Fruit fly (Drosophila melanogaster) whole organism, pupa: ENCODE data around the gene CG7131.
A peak's percentile ranks its signal among the peaks of the same experiment; 100 is the strongest.

Experiments used
- CG10348 ChIP-seq: fragments of 200-800 bp; sonication (Bioruptor generic); IDR thresholded peaks from 2 replicates; pipeline ENCODE4 v1.3.6; 2022; ENCODE audit warnings: missing biosample characterization, missing genetic modification characterization
- CG12605 ChIP-seq: fragments of 200-800 bp; sonication (Bioruptor generic); IDR thresholded peaks from 2 replicates; pipeline ENCODE4 v1.3.6; 2022; ENCODE audit warnings: missing biosample characterization, missing genetic modification characterization
- CG13204 ChIP-seq: fragments of 200-800 bp; sonication (Bioruptor generic); optimal IDR thresholded peaks from 2 replicates; lab custom pipeline; 2018; ENCODE audit warnings: missing biosample characterization, mild to moderate bottlenecking, missing genetic modification characterization, moderate library complexity
- CG14655 ChIP-seq: fragments of 200-800 bp; sonication (Bioruptor generic); optimal IDR thresholded peaks from 3 replicates; lab custom pipeline; 2017; ENCODE audit warnings: mild to moderate bottlenecking, missing biosample characterization, missing genetic modification reagents, missing genetic modification characterization
- CG15710 ChIP-seq: fragments of 200-800 bp; sonication (Bioruptor generic); optimal IDR thresholded peaks from 2 replicates; lab custom pipeline; 2018; ENCODE audit warnings: missing biosample characterization, mild to moderate bottlenecking, missing genetic modification characterization, moderate library complexity
- CG17806 ChIP-seq: fragments of 200-800 bp; sonication (Bioruptor generic); optimal IDR thresholded peaks from 2 replicates; lab custom pipeline; 2018; ENCODE audit warnings: missing biosample characterization, mild to moderate bottlenecking, missing genetic modification characterization, moderate library complexity
- CG32121 ChIP-seq: fragments of 200-800 bp; sonication (Bioruptor generic); IDR thresholded peaks from 2 replicates; pipeline ENCODE4 v1.3.6; 2022; ENCODE audit warnings: missing biosample characterization, missing genetic modification characterization
- CG34367 ChIP-seq: fragments of 200-800 bp; sonication (Bioruptor generic); optimal IDR thresholded peaks from 2 replicates; lab custom pipeline; 2018; ENCODE audit warnings: missing biosample characterization, mild to moderate bottlenecking, missing genetic modification characterization
- CG4496 ChIP-seq: fragments of 200-800 bp; sonication (Bioruptor generic); IDR thresholded peaks from 3 replicates; pipeline ENCODE4 v1.3.6; 2022; ENCODE audit warnings: missing biosample characterization, missing genetic modification characterization
- CG8159 ChIP-seq: fragments of 200-800 bp; sonication (Bioruptor generic); optimal IDR thresholded peaks from 3 replicates; lab custom pipeline; 2018; ENCODE audit warnings: missing biosample characterization, mild to moderate bottlenecking, missing genetic modification characterization, moderate library complexity
- CG8301 ChIP-seq: fragments of 200-800 bp; sonication (Bioruptor generic); optimal IDR thresholded peaks from 2 replicates; lab custom pipeline; 2018; ENCODE audit warnings: missing biosample characterization, mild to moderate bottlenecking, missing genetic modification characterization
- CG9948 ChIP-seq: fragments of 200-800 bp; sonication (Bioruptor generic); optimal IDR thresholded peaks from 2 replicates; lab custom pipeline; 2018; ENCODE audit warnings: missing biosample characterization, mild to moderate bottlenecking, missing genetic modification characterization, moderate library complexity
- D1 ChIP-seq: fragments of 200-800 bp; sonication (Bioruptor generic); optimal IDR thresholded peaks from 2 replicates; lab custom pipeline; 2018; ENCODE audit warnings: missing biosample characterization, mild to moderate bottlenecking, missing genetic modification characterization, moderate library complexity
- EcR ChIP-seq: fragments of 200-800 bp; sonication (Bioruptor generic); optimal IDR thresholded peaks from 3 replicates; lab custom pipeline; 2019; ENCODE audit warnings: missing biosample characterization, missing genetic modification characterization, mild to moderate bottlenecking, moderate library complexity, missing genetic modification reagents
- Ets98B ChIP-seq: fragments of 200-800 bp; sonication (Bioruptor generic); IDR thresholded peaks from 2 replicates; pipeline ENCODE4 v1.3.6; 2022; ENCODE audit warnings: missing biosample characterization, missing genetic modification characterization
- Pif1A ChIP-seq: fragments of 200-800 bp; sonication (Bioruptor generic); optimal IDR thresholded peaks from 3 replicates; lab custom pipeline; 2016; ENCODE audit warnings: missing biosample characterization, missing genetic modification characterization
- Pif1B ChIP-seq: fragments of 200-800 bp; sonication (Bioruptor generic); optimal IDR thresholded peaks from 3 replicates; lab custom pipeline; 2016; ENCODE audit warnings: missing biosample characterization, missing genetic modification characterization
- Snoo ChIP-seq: fragments of 200-800 bp; sonication (Bioruptor generic); optimal IDR thresholded peaks from 3 replicates; lab custom pipeline; 2017; ENCODE audit warnings: missing biosample characterization, mild to moderate bottlenecking, missing genetic modification characterization, inconsistent platforms
- fd96Ca ChIP-seq: fragments of 200-800 bp; sonication (Bioruptor generic); IDR thresholded peaks from 3 replicates; pipeline ENCODE4 v1.3.6; 2022; ENCODE audit warnings: missing biosample characterization, missing genetic modification characterization
- gl ChIP-seq: fragments of 200-800 bp; sonication (Bioruptor generic); optimal IDR thresholded peaks from 2 replicates; lab custom pipeline; 2018; ENCODE audit warnings: missing biosample characterization, mild to moderate bottlenecking, missing genetic modification characterization
- rn ChIP-seq: fragments of 200-800 bp; sonication (Bioruptor generic); IDR thresholded peaks from 2 replicates; pipeline ENCODE4 v1.3.6; 2022; ENCODE audit warnings: missing biosample characterization, missing genetic modification characterization

Gene CG7131

dm6 chr3R:18297444-18298297 lies 9.1 kb upstream of the CG7131 start:
- TF ChIP-seq CG15710 (tag; lab: Kevin White, UChicago) = peak; percentile 34
- TF ChIP-seq Pif1B (GFP tag; lab: Kevin White, UChicago) = no peak
- no peak for TF ChIP-seq Snoo (tag; lab: Kevin White, UChicago)
- peak; percentile 49 for TF ChIP-seq CG8301 (tag; lab: Kevin White, UChicago)
- TF ChIP-seq CG4496 (GFP tag; lab: Robert Waterston, UW) = peak; percentile 66; the same call in 2 of the 3 replicates
- peak; percentile 38 for TF ChIP-seq CG34367 (tag; lab: Kevin White, UChicago)
- no peak for TF ChIP-seq Pif1A (GFP tag; lab: Kevin White, UChicago)
- no peak for TF ChIP-seq rn (GFP tag; lab: Robert Waterston, UW)
- peak; percentile 61 for TF ChIP-seq CG14655 (GFP tag; lab: Kevin White, UChicago)
- peak; percentile 19; the same call in 1 of the 2 replicates for TF ChIP-seq CG32121 (GFP tag; lab: Robert Waterston, UW)
- peak; percentile 13 for TF ChIP-seq CG17806 (tag; lab: Kevin White, UChicago)
- TF ChIP-seq D1 (tag; lab: Kevin White, UChicago) = no peak
- no peak for TF ChIP-seq CG13204 (GFP tag; lab: Kevin White, UChicago)
- peak; percentile 26 for TF ChIP-seq CG9948 (tag; lab: Kevin White, UChicago)
- TF ChIP-seq gl = peak; percentile 7
- TF ChIP-seq CG8159 (tag; lab: Kevin White, UChicago) = peak; percentile 49
- peak; percentile 58 for TF ChIP-seq Ets98B (GFP tag; lab: Robert Waterston, UW)
- TF ChIP-seq fd96Ca = peak; percentile 67; the same call in 2 of the 3 replicates

- TF ChIP-seq CG15710 (tag; lab: Kevin White, UChicago) = no peak
- TF ChIP-seq CG32121 (GFP tag; lab: Robert Waterston, UW) = 0 out of 2 replicates have a peak, but pooled peaks have one; percentile 14
These were observed 8.2 kb upstream of the CG7131 start for dm6 chr3R:18296737-18297136.

- TF ChIP-seq CG14655 (GFP tag; lab: Kevin White, UChicago) = no peak
- no peak for TF ChIP-seq CG4496 (GFP tag; lab: Robert Waterston, UW)
- TF ChIP-seq CG34367 (tag; lab: Kevin White, UChicago) = no peak
- TF ChIP-seq CG13204 (GFP tag; lab: Kevin White, UChicago) = no peak
- no peak for TF ChIP-seq fd96Ca
These were observed 7.5 kb upstream of the CG7131 start for dm6 chr3R:18296084-18296483.

- peak; percentile 39 for TF ChIP-seq CG17806 (tag; lab: Kevin White, UChicago)
- peak; percentile 52 for TF ChIP-seq CG15710 (tag; lab: Kevin White, UChicago)
- peak; percentile 46 for TF ChIP-seq EcR (GFP tag; lab: Kevin White, UChicago)
- TF ChIP-seq Pif1B (GFP tag; lab: Kevin White, UChicago) = peak; percentile 1
- TF ChIP-seq CG8159 (tag; lab: Kevin White, UChicago) = peak; percentile 57
- no peak for TF ChIP-seq CG12605 (GFP tag; lab: Robert Waterston, UW)
- TF ChIP-seq CG32121 (GFP tag; lab: Robert Waterston, UW) = peak; percentile 55; the same call in 1 of the 2 replicates
- TF ChIP-seq CG34367 (tag; lab: Kevin White, UChicago) = no peak
- no peak for TF ChIP-seq CG4496 (GFP tag; lab: Robert Waterston, UW)
- TF ChIP-seq CG8301 (tag; lab: Kevin White, UChicago) = peak; percentile 48
- TF ChIP-seq Pif1A (GFP tag; lab: Kevin White, UChicago) = peak; percentile 46
- TF ChIP-seq CG9948 (tag; lab: Kevin White, UChicago) = peak; percentile 41
- TF ChIP-seq, all 21 proteins: peak for 9
These were observed 6.8 kb upstream of the CG7131 start for dm6 chr3R:18295262-18295944.

dm6 chr3R:18294488-18294887 lies 5.9 kb upstream of the CG7131 start:
- TF ChIP-seq EcR (GFP tag; lab: Kevin White, UChicago) = peak; percentile 9
- TF ChIP-seq CG34367 (tag; lab: Kevin White, UChicago) = no peak
- TF ChIP-seq CG4496 (GFP tag; lab: Robert Waterston, UW) = peak; percentile 36; the same call in 1 of the 3 replicates
- no peak for TF ChIP-seq Pif1A (GFP tag; lab: Kevin White, UChicago)

dm6 chr3R:18292371-18292770 lies 3.8 kb upstream of the CG7131 start:
- no peak for TF ChIP-seq CG9948 (tag; lab: Kevin White, UChicago)
- no peak for TF ChIP-seq CG13204 (GFP tag; lab: Kevin White, UChicago)
- TF ChIP-seq fd96Ca = no peak
- TF ChIP-seq Snoo (tag; lab: Kevin White, UChicago) = no peak
- no peak for TF ChIP-seq CG34367 (tag; lab: Kevin White, UChicago)
- no peak for TF ChIP-seq CG10348 (GFP tag; lab: Robert Waterston, UW)
- no peak for TF ChIP-seq CG8301 (tag; lab: Kevin White, UChicago)
- TF ChIP-seq Pif1A (GFP tag; lab: Kevin White, UChicago) = no peak
- no peak for TF ChIP-seq CG32121 (GFP tag; lab: Robert Waterston, UW)
- TF ChIP-seq gl = no peak
- TF ChIP-seq CG15710 (tag; lab: Kevin White, UChicago) = no peak
- no peak for TF ChIP-seq CG12605 (GFP tag; lab: Robert Waterston, UW)
- no peak for TF ChIP-seq Ets98B (GFP tag; lab: Robert Waterston, UW)
- no peak for TF ChIP-seq D1 (tag; lab: Kevin White, UChicago)
- TF ChIP-seq CG8159 (tag; lab: Kevin White, UChicago) = no peak
- TF ChIP-seq CG14655 (GFP tag; lab: Kevin White, UChicago) = no peak
- no peak for TF ChIP-seq CG4496 (GFP tag; lab: Robert Waterston, UW)
